Worm (Caenorhabditis elegans) whole organism, early embryonic: ENCODE measurements around the gene T03G6.3.

Experiments
- ama-1 ChIP-seq: fragments of 150-350 bp; optimal IDR thresholded peaks from 2 replicates; lab custom pipeline; 2014
- ets-7 ChIP-seq: sonication (generic microtip); optimal IDR thresholded peaks from 2 replicates; lab custom pipeline; 2016; ENCODE audit warnings: missing genotype, missing genetic modification characterization, missing compliant biosample characterization
- flt-1 ChIP-seq: fragments of 200-800 bp; sonication (Bioruptor generic); IDR thresholded peaks from 2 replicates; pipeline ENCODE4 v1.3.6; 2022; ENCODE audit warnings: missing genetic modification characterization, missing compliant biosample characterization
- hnd-1 ChIP-seq: sonication (generic microtip); optimal IDR thresholded peaks from 2 replicates; lab custom pipeline; 2016; ENCODE audit warnings: missing genetic modification characterization, missing compliant biosample characterization
- pes-1 ChIP-seq: fragments of 200-800 bp; sonication (Bioruptor generic); IDR thresholded peaks from 2 replicates; pipeline ENCODE4 v1.3.6; 2022; ENCODE audit warnings: missing genetic modification reagents, missing genetic modification characterization, missing compliant biosample characterization
- tbx-11 ChIP-seq: fragments of 200-800 bp; sonication (Bioruptor generic); IDR thresholded peaks from 2 replicates; pipeline ENCODE4 v1.3.6; 2022; ENCODE audit warnings: missing genetic modification characterization, missing compliant biosample characterization
- tra-4 ChIP-seq: sonication (generic microtip); optimal IDR thresholded peaks from 2 replicates; lab custom pipeline; 2017; ENCODE audit warnings: missing genetic modification characterization, missing compliant biosample characterization

DNA sequence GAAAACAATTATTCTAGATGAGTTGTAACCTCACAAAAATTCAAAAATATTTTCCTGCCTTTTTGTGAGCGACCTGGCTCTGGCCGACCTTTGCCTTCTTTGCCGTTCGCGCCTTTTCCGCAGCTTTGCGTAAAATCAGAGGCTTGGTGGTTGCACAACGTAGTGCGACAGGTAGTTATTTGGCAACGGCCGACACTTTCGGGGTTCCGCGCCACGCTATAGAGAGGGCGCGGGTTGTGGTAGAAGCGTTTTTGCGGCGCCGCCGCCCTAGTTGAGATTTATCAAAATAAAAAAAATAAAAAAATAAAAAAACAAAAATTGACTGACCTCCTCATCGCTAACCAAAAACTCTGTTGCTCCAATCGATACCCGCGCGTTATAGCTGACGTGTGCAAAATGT is 48.3 kb upstream of the T03G6.3 start:
- TF ChIP-seq flt-1 (GFP tag; lab: Robert Waterston, UW) (no peak), ets-7 (no peak), hnd-1 (tag; lab: Kevin White, UChicago) (no peak), tbx-11 (GFP tag; lab: Robert Waterston, UW) (no peak), ama-1 (lab: Kevin White, UChicago) (no peak), tra-4 (tag; lab: Kevin White, UChicago) (no peak), pes-1 (GFP tag; lab: Robert Waterston, UW) (no peak)
